Worm (Caenorhabditis elegans) whole organism, young adult: ENCODE measurements around the gene ral-1.
"Not testable (repeated sequence)": the region's sequence is repeated elsewhere in the genome, so short reads cannot be mapped to it uniquely, and the experiment has no call there.

Source experiments
- B0019.2 ChIP-seq: fragments of 200-800 bp; sonication (Bioruptor generic); conservative IDR thresholded peaks from 2 replicates; pipeline ENCODE4 v1.3.6; 2022; ENCODE audit warnings: missing genetic modification reagents, missing genetic modification characterization, missing compliant biosample characterization
- B0261.1 ChIP-seq: sonication (generic microtip); optimal IDR thresholded peaks from 2 replicates; lab custom pipeline; 2016; ENCODE audit warnings: mild to moderate bottlenecking, missing genetic modification characterization, moderate library complexity, missing compliant biosample characterization
- F52B5.7 ChIP-seq: sonication (generic microtip); optimal IDR thresholded peaks from 2 replicates; lab custom pipeline; 2016; ENCODE audit warnings: mild to moderate bottlenecking, missing genetic modification characterization, missing compliant biosample characterization
- F55B11.4 ChIP-seq: sonication (generic microtip); optimal IDR thresholded peaks from 2 replicates; lab custom pipeline; 2016; ENCODE audit warnings: missing compliant biosample characterization, missing genetic modification characterization, borderline replicate concordance; ENCODE audit not compliant: insufficient read depth
- T07F8.4 ChIP-seq: sonication (generic microtip); optimal IDR thresholded peaks from 2 replicates; lab custom pipeline; 2016; ENCODE audit warnings: mild to moderate bottlenecking, missing genetic modification characterization, moderate library complexity, missing compliant biosample characterization
- T26A5.8 ChIP-seq: sonication (generic microtip); optimal IDR thresholded peaks from 2 replicates; lab custom pipeline; 2016; ENCODE audit warnings: missing genetic modification characterization, missing compliant biosample characterization
- Y53F4B.3 ChIP-seq: fragments of 200-800 bp; sonication (Bioruptor generic); IDR thresholded peaks from 2 replicates; pipeline ENCODE4 v1.3.6; 2022; ENCODE audit warnings: missing genetic modification reagents, missing genetic modification characterization, missing compliant biosample characterization
- akir-1 ChIP-seq: fragments of 200-800 bp; sonication (Bioruptor generic); optimal IDR thresholded peaks from 2 replicates; lab custom pipeline; 2018; ENCODE audit warnings: mild to moderate bottlenecking, missing genetic modification characterization, moderate library complexity, missing compliant biosample characterization
- bed-1 ChIP-seq: fragments of 200-800 bp; sonication (Bioruptor generic); IDR thresholded peaks from 2 replicates; pipeline ENCODE4 v1.3.6; 2022; ENCODE audit warnings: missing genetic modification reagents, missing genetic modification characterization, missing compliant biosample characterization
- ccch-3 ChIP-seq: fragments of 200-800 bp; sonication (Bioruptor generic); optimal IDR thresholded peaks from 2 replicates; lab custom pipeline; 2018; ENCODE audit warnings: mild to moderate bottlenecking, missing genetic modification characterization, missing compliant biosample characterization
- ceh-40 ChIP-seq: fragments of 200-800 bp; sonication (Bioruptor generic); IDR thresholded peaks from 2 replicates; pipeline ENCODE4 v1.3.6; 2022; ENCODE audit warnings: missing genetic modification characterization, missing compliant biosample characterization
- ceh-58 ChIP-seq: fragments of 200-800 bp; sonication (Bioruptor generic); IDR thresholded peaks from 2 replicates; pipeline ENCODE4 v1.3.6; 2022; ENCODE audit warnings: missing genetic modification characterization, missing compliant biosample characterization
- ceh-79 ChIP-seq: sonication (generic microtip); optimal IDR thresholded peaks from 2 replicates; lab custom pipeline; 2017; ENCODE audit warnings: mild to moderate bottlenecking, missing genetic modification characterization, missing compliant biosample characterization
- ceh-91 ChIP-seq: fragments of 200-800 bp; sonication (Bioruptor generic); IDR thresholded peaks from 2 replicates; pipeline ENCODE4 v1.3.6; 2022; ENCODE audit warnings: missing genetic modification reagents, missing genetic modification characterization, missing compliant biosample characterization
- die-1 ChIP-seq: sonication (generic microtip); optimal IDR thresholded peaks from 2 replicates; lab custom pipeline; 2016; ENCODE audit warnings: missing genotype, mild to moderate bottlenecking, missing genetic modification characterization, missing compliant biosample characterization
- dpl-1 ChIP-seq: fragments of 150-350 bp; optimal IDR thresholded peaks from 2 replicates; lab custom pipeline; 2014; ENCODE audit warnings: missing biosample characterization, missing genetic modification reagents, missing genetic modification characterization
- egl-18 ChIP-seq: fragments of 200-800 bp; sonication (Bioruptor generic); IDR thresholded peaks from 2 replicates; pipeline ENCODE4 v1.3.6; 2022; ENCODE audit warnings: missing genetic modification reagents, missing genetic modification characterization, missing compliant biosample characterization
- egrh-3 ChIP-seq: fragments of 200-800 bp; sonication (Bioruptor generic); IDR thresholded peaks from 2 replicates; pipeline ENCODE4 v1.3.6; 2022; ENCODE audit warnings: missing genetic modification reagents, missing genetic modification characterization, missing compliant biosample characterization
- gei-17 ChIP-seq: fragments of 200-800 bp; sonication (Bioruptor generic); optimal IDR thresholded peaks from 2 replicates; lab custom pipeline; 2018; ENCODE audit warnings: mild to moderate bottlenecking, missing genetic modification characterization, missing compliant biosample characterization
- him-1 ChIP-seq: sonication (generic microtip); optimal IDR thresholded peaks from 2 replicates; lab custom pipeline; 2016; ENCODE audit warnings: missing genotype, missing genetic modification reagents, missing genetic modification characterization, missing compliant biosample characterization
- hlh-12 ChIP-seq: sonication (generic microtip); optimal IDR thresholded peaks from 2 replicates; lab custom pipeline; 2016; ENCODE audit warnings: missing genetic modification characterization, missing compliant biosample characterization
- hlh-26 ChIP-seq: fragments of 200-800 bp; sonication (Bioruptor generic); conservative IDR thresholded peaks from 2 replicates; pipeline ENCODE4 v1.3.6; 2022; ENCODE audit warnings: missing genetic modification reagents, missing genetic modification characterization, missing compliant biosample characterization
- hmg-20 ChIP-seq: fragments of 200-800 bp; sonication (Bioruptor generic); IDR thresholded peaks from 2 replicates; pipeline ENCODE4 v1.3.6; 2022; ENCODE audit warnings: missing genetic modification reagents, missing genetic modification characterization, missing compliant biosample characterization
- hrde-1 ChIP-seq: sonication (generic microtip); optimal IDR thresholded peaks from 2 replicates; lab custom pipeline; 2016; ENCODE audit warnings: missing genetic modification characterization, mild to moderate bottlenecking, missing compliant biosample characterization, moderate library complexity, missing genotype, missing genetic modification reagents, borderline replicate concordance
- hsf-1 ChIP-seq: fragments of 200-800 bp; sonication (Bioruptor generic); IDR thresholded peaks from 2 replicates; pipeline ENCODE4 v1.3.6; 2022; ENCODE audit warnings: missing genetic modification reagents, missing genetic modification characterization, missing compliant biosample characterization
- lin-26 ChIP-seq: fragments of 200-800 bp; sonication (Bioruptor generic); IDR thresholded peaks from 2 replicates; pipeline ENCODE4 v1.3.6; 2022; ENCODE audit warnings: missing genetic modification reagents, missing genetic modification characterization, missing compliant biosample characterization
- lsl-1 ChIP-seq: fragments of 200-800 bp; sonication (Bioruptor generic); optimal IDR thresholded peaks from 2 replicates; lab custom pipeline; 2018; ENCODE audit warnings: mild to moderate bottlenecking, missing genetic modification characterization, moderate library complexity, missing compliant biosample characterization
- madf-3 ChIP-seq: fragments of 200-800 bp; sonication (Bioruptor generic); IDR thresholded peaks from 2 replicates; pipeline ENCODE4 v1.3.6; 2022; ENCODE audit warnings: missing genetic modification reagents, missing genetic modification characterization, missing compliant biosample characterization
- mes-4 ChIP-seq: sonication (generic microtip); optimal IDR thresholded peaks from 2 replicates; lab custom pipeline; 2016; ENCODE audit warnings: missing genotype, missing genetic modification characterization, missing compliant biosample characterization
- nfyb-1 ChIP-seq: fragments of 200-800 bp; sonication (Bioruptor generic); IDR thresholded peaks from 2 replicates; pipeline ENCODE4 v1.3.6; 2022; ENCODE audit warnings: missing genetic modification reagents, missing genetic modification characterization, missing compliant biosample characterization
- nhr-120 ChIP-seq: fragments of 200-800 bp; sonication (Bioruptor generic); IDR thresholded peaks from 2 replicates; pipeline ENCODE4 v1.3.6; 2022; ENCODE audit warnings: missing genetic modification characterization, missing compliant biosample characterization
- nhr-27 ChIP-seq: fragments of 200-800 bp; sonication (Bioruptor generic); optimal IDR thresholded peaks from 2 replicates; lab custom pipeline; 2018; ENCODE audit warnings: mild to moderate bottlenecking, missing genetic modification characterization, moderate library complexity, missing compliant biosample characterization
- pbrm-1 ChIP-seq: fragments of 200-800 bp; sonication (Bioruptor generic); IDR thresholded peaks from 2 replicates; pipeline ENCODE4 v1.3.6; 2022; ENCODE audit warnings: missing genetic modification reagents, missing genetic modification characterization, missing compliant biosample characterization
- unc-62 ChIP-seq: fragments of 150-350 bp; optimal IDR thresholded peaks from 2 replicates; lab custom pipeline; 2014; ENCODE audit warnings: missing biosample characterization, missing genetic modification reagents, missing genetic modification characterization
- zfh-2 ChIP-seq: fragments of 200-800 bp; sonication (Bioruptor generic); conservative IDR thresholded peaks from 2 replicates; pipeline ENCODE4 v1.3.6; 2022; ENCODE audit warnings: missing genetic modification reagents, missing genetic modification characterization, missing compliant biosample characterization
- zim-3 ChIP-seq: sonication (generic microtip); optimal IDR thresholded peaks from 2 replicates; lab custom pipeline; 2017; ENCODE audit warnings: mild to moderate bottlenecking, missing genetic modification characterization, moderate library complexity, missing compliant biosample characterization
- ztf-25 ChIP-seq: fragments of 200-800 bp; sonication (Bioruptor generic); IDR thresholded peaks from 2 replicates; pipeline ENCODE4 v1.3.6; 2022; ENCODE audit warnings: missing genetic modification reagents, missing genetic modification characterization, missing compliant biosample characterization
- ztf-3 ChIP-seq: fragments of 200-800 bp; sonication (Bioruptor generic); optimal IDR thresholded peaks from 2 replicates; lab custom pipeline; 2018; ENCODE audit warnings: mild to moderate bottlenecking, missing genetic modification characterization, missing compliant biosample characterization

The ral-1 gene

ce11 chrIII:3331767-3332166, 20.7 kb downstream of the ral-1 start (continued):
- TF ChIP-seq die-1 (tag; lab: Kevin White, UChicago) = no peak
- no peak for TF ChIP-seq nhr-27 (tag; lab: Kevin White, UChicago)
- no peak for TF ChIP-seq hlh-26 (GFP tag; lab: Robert Waterston, UW)
- no peak for TF ChIP-seq zfh-2
- TF ChIP-seq unc-62 (GFP tag; lab: Kevin White, UChicago) = no peak
- TF ChIP-seq hlh-12 (tag; lab: Kevin White, UChicago) = no peak
- TF ChIP-seq madf-3 = 0 out of 2 replicates have a peak, but pooled peaks have one; percentile 38
- no peak for TF ChIP-seq nhr-120 (GFP tag; lab: Robert Waterston, UW)
- no peak for TF ChIP-seq egl-18 (GFP tag; lab: Robert Waterston, UW)
- TF ChIP-seq hsf-1 = 0 out of 2 replicates have a peak, but pooled peaks have one; percentile 30
- no peak for TF ChIP-seq hrde-1
- no peak for TF ChIP-seq ztf-3 (GFP tag; lab: Kevin White, UChicago)
- TF ChIP-seq F52B5.7 (tag; lab: Kevin White, UChicago) = no peak
- no peak for TF ChIP-seq ceh-79 (tag; lab: Kevin White, UChicago)
- no peak for TF ChIP-seq ccch-3 (GFP tag; lab: Kevin White, UChicago)
- TF ChIP-seq lsl-1 (GFP tag; lab: Kevin White, UChicago) = peak; percentile 35
- TF ChIP-seq mes-4 (tag; lab: Kevin White, UChicago) = no peak
- no peak for TF ChIP-seq akir-1 (GFP tag; lab: Kevin White, UChicago)
- TF ChIP-seq lin-26 (GFP tag; lab: Robert Waterston, UW) = no peak
- no peak for TF ChIP-seq ceh-58
- TF ChIP-seq nfyb-1 = no peak
- no peak for TF ChIP-seq zim-3 (tag; lab: Kevin White, UChicago)
- TF ChIP-seq T07F8.4 (tag; lab: Kevin White, UChicago) = no peak
- no peak for TF ChIP-seq B0261.1 (tag; lab: Kevin White, UChicago)
- TF ChIP-seq pbrm-1 (GFP tag; lab: Robert Waterston, UW) = no peak
- TF ChIP-seq T26A5.8 (tag; lab: Kevin White, UChicago) = no peak
- TF ChIP-seq B0019.2 = no peak
- TF ChIP-seq dpl-1 (GFP tag; lab: Kevin White, UChicago) = no peak
- peak; percentile 82 for TF ChIP-seq him-1 (tag; lab: Kevin White, UChicago)
- TF ChIP-seq gei-17 = no peak
- no peak for TF ChIP-seq F55B11.4

DNA sequence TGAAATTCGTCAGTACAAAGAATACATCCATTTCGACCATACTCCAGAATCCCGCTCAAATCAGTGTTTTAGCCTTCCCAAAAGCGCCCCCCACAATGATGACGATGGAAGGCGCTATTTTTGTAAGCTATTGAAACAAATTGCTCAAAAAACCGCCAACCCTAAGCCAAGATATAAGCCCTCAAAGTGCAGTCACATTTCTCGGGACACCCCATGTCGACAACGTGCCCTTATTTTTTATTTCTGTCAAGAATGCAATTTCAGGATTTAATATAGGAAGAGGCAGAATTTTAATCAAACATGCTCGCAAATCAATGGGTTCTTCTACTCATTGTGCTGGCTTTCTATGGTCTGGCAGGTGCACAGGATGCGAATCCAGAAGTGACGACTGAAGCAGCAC, 21.6 kb downstream of the ral-1 start, which contains the start of gene Y53G8AR.1:
Gene Y53G8AR.1, plus strand, starts transcription at position 301 of the 400 bp plus-strand sequence.
- not testable (repeated sequence) for TF ChIP-seq ztf-25; F52B5.7 (tag; lab: Kevin White, UChicago); hlh-12 (tag; lab: Kevin White, UChicago)

ce11 chrIII:3334264-3334663, 23.2 kb downstream of the ral-1 start:
- TF ChIP-seq egrh-3 (GFP tag; lab: Robert Waterston, UW) = peak; percentile 96

- 0 out of 2 replicates have a peak, but pooled peaks have one; percentile 66 for TF ChIP-seq bed-1 (GFP tag; lab: Robert Waterston, UW)
- peak; percentile 77; the same call in 1 of the 2 replicates for TF ChIP-seq ceh-91 (GFP tag; lab: Robert Waterston, UW)
- TF ChIP-seq Y53F4B.3 (GFP tag; lab: Robert Waterston, UW) = peak; percentile 99; the same call in 1 of the 2 replicates
- peak; percentile 99 for TF ChIP-seq ceh-58
- peak; percentile 100 for TF ChIP-seq egrh-3 (GFP tag; lab: Robert Waterston, UW)
- TF ChIP-seq hsf-1 = peak; percentile 63; the same call in 1 of the 2 replicates
- TF ChIP-seq ceh-40 (GFP tag; lab: Robert Waterston, UW) = peak; percentile 89; the same call in 1 of the 2 replicates
- 0 out of 2 replicates have a peak, but pooled peaks have one; percentile 46 for TF ChIP-seq nhr-120 (GFP tag; lab: Robert Waterston, UW)
- peak; percentile 21; the same call in 1 of the 2 replicates for TF ChIP-seq hmg-20 (GFP tag; lab: Robert Waterston, UW)
- TF ChIP-seq madf-3 = peak; percentile 88
These were observed 23.9 kb downstream of the ral-1 start for ce11 chrIII:3334941-3335559.
